Worm (Caenorhabditis elegans): Measurements from ENCODE around the gene gsp-1.

Gene gsp-1

DNA sequence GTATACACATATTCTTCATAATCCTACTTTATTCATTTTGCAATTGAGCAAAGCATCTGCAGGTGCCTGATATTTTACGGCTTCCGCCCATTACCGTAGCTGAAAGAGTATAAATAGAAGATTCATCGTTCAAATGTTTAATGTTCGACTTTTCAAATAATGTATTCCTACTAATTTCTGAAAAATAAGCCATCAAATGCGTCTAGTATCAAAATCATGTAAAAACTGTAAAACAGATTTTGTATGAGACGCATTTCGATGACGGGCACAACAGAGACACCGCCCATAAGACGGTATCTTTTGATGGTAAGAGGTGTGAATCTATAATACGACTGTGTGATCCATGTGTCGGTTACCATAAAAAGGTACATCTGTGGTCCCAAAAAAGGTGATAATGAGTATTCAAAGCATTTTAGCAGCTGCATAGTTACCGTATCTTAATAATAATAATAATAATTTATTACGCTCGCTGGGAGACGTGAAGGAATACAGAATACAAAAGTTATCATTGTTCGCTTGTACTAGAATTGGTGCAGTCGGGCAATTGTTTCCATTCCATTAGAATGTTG is 35.1 kb upstream of the gsp-1 start, which contains the start of the genes C32C4.3 and C32C4.16:
TSS of gene C32C4.3 (minus strand) at position 101 of the 569 bp plus-strand sequence.
TSS of gene C32C4.16 (plus strand) at position 519 of the 569 bp plus-strand sequence.
- TF ChIP-seq Y5F2A.4 (GFP tag; optimal IDR thresholded peaks at IDR 0.05) (no peak), ztf-11 (tag; optimal IDR thresholded peaks at IDR 0.05) (no peak), mxl-3 (GFP tag; optimal IDR thresholded peaks at IDR 0.05) (no peak), nhr-76 (tag; optimal IDR thresholded peaks at IDR 0.05) (no peak), F26F4.8 (GFP tag; conservative IDR thresholded peaks at IDR 0.05) (no peak), mdl-1 (tag; optimal IDR thresholded peaks at IDR 0.05) (no peak), zfp-3 (GFP tag; conservative IDR thresholded peaks at IDR 0.05) (no peak), ceh-20 (GFP tag; IDR thresholded peaks at IDR 0.05) (no peak), vab-7 (GFP tag; IDR thresholded peaks at IDR 0.05) (no peak), gei-8 (GFP tag; optimal IDR thresholded peaks at IDR 0.05) (no peak), mep-1 (tag; optimal IDR thresholded peaks at IDR 0.05) (no peak), snpc-1.2 (GFP tag; IDR thresholded peaks at IDR 0.05) (no peak), cey-2 (tag; optimal IDR thresholded peaks at IDR 0.05; ENCODE audit: borderline replicate concordance, insufficient read depth) (no peak), snpc-4 (tag; optimal IDR thresholded peaks at IDR 0.05) (no peak), zip-2 (tag; optimal IDR thresholded peaks at IDR 0.05) (no peak), ceh-32 (tag; optimal IDR thresholded peaks at IDR 0.05; ENCODE audit: poor library complexity) (no peak)

DNA sequence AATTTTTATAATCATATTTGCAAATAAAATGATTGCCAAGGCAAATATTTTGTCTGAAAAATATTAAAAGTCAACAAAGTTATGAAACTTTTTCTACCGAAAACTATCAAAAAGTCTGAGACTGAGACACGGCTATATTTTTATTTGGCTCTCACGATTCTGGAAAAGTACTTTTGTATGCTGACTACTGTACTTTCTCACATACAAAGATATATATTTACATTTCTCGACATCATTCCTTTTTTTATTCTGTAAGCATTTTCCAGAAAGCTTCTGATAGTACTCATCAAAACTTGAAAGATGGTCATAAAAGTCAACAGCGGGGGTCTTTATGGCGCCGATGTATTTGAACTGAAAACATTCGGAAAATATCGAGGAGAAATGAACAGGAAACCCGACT is 34.1 kb upstream of the gsp-1 start, which contains the start of gene aqp-6:
TSS of gene aqp-6 (plus strand) at position 301 of the 400 bp plus-strand sequence.
- TF ChIP-seq Y5F2A.4 (GFP tag; optimal IDR thresholded peaks at IDR 0.05) (no peak), tag-97 (GFP tag; IDR thresholded peaks at IDR 0.05) (no peak), mxl-2 (GFP tag; conservative IDR thresholded peaks at IDR 0.05) (no peak), zag-1 (tag; optimal IDR thresholded peaks at IDR 0.05) (no peak), nhr-111 (GFP tag; optimal IDR thresholded peaks at IDR 0.05) (no peak), unc-130 (GFP tag; optimal IDR thresholded peaks at IDR 0.05) (no peak), mxl-3 (GFP tag; optimal IDR thresholded peaks at IDR 0.05) (no peak), ZK337.2 (GFP tag; IDR thresholded peaks at IDR 0.05) (no peak), lin-39 (tag; optimal IDR thresholded peaks at IDR 0.05) (no peak), nhr-28 (tag; optimal IDR thresholded peaks at IDR 0.05) (no peak)

DNA sequence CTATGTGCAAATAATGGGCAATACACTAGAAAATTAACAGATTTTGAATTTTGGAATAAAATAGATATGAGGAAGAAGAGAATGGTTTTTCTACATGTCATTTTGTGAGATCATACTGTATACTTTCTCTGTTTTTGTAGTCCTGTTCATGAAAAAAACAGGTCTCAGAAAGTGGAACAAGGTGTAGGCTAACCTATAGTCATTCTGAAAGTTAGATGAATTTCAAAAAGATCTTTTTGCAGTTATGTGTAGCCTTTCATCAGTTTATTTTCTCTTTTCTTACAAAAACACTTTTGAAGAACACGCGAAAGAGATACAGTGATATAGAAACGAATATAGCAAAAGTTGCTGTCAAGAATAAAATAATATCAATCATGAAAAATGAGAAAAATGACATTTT is 28.1 kb upstream of the gsp-1 start, which contains the start of gene ugt-35:
TSS of gene ugt-35 (minus strand) at position 101 of the 400 bp plus-strand sequence.
- TF ChIP-seq nhr-48 (tag; optimal IDR thresholded peaks at IDR 0.05), result no peak
- no peak for TF ChIP-seq lsy-2 (tag; optimal IDR thresholded peaks at IDR 0.05)
- TF ChIP-seq lim-7 (GFP tag; IDR thresholded peaks at IDR 0.05), result no peak
- TF ChIP-seq pha-4 (GFP tag; IDR thresholded peaks at IDR 0.05), result no peak
- no peak for TF ChIP-seq pha-4 (tag; optimal IDR thresholded peaks at IDR 0.05)
- TF ChIP-seq F10B5.3 (tag; optimal IDR thresholded peaks at IDR 0.05), result no peak
- no peak for TF ChIP-seq tra-1 (GFP tag; IDR thresholded peaks at IDR 0.05)
- no peak for TF ChIP-seq F26F4.8 (GFP tag; conservative IDR thresholded peaks at IDR 0.05)
- TF ChIP-seq saeg-2 (GFP tag; IDR thresholded peaks at IDR 0.05), result no peak
- TF ChIP-seq lin-39 (tag; optimal IDR thresholded peaks at IDR 0.05), result no peak
- TF ChIP-seq lin-15B (tag; optimal IDR thresholded peaks at IDR 0.05), result no peak
- TF ChIP-seq zag-1 (tag; optimal IDR thresholded peaks at IDR 0.05), result no peak
- TF ChIP-seq php-3 (GFP tag; IDR thresholded peaks at IDR 0.05), result no peak
- no peak for TF ChIP-seq gei-8 (GFP tag; optimal IDR thresholded peaks at IDR 0.05)
- no peak for TF ChIP-seq cey-2 (tag; optimal IDR thresholded peaks at IDR 0.05; ENCODE audit: borderline replicate concordance, insufficient read depth)
- TF ChIP-seq nhr-77 (tag; optimal IDR thresholded peaks at IDR 0.05), result no peak
- no peak for TF ChIP-seq skn-1 (tag; optimal IDR thresholded peaks at IDR 0.05)
- no peak for TF ChIP-seq unc-39 (tag; optimal IDR thresholded peaks at IDR 0.05)

Measured in whole organism, L4 larva.